Worm (Caenorhabditis elegans) whole organism, L1 larva: ENCODE results near the gene vamp-7.
A peak's percentile ranks its signal among the peaks of the same experiment; 100 is the strongest.

ENCODE experiments used
- C04F5.9 ChIP-seq: sonication (generic microtip); optimal IDR thresholded peaks from 2 replicates; lab custom pipeline; 2016; ENCODE audit warnings: missing genetic modification characterization, missing compliant biosample characterization
- C16A3.4 ChIP-seq: fragments of 150-350 bp; optimal IDR thresholded peaks from 2 replicates; lab custom pipeline; 2014; ENCODE audit warnings: missing biosample characterization, missing genetic modification characterization
- C34B4.2 ChIP-seq: sonication (generic microtip); optimal IDR thresholded peaks from 2 replicates; lab custom pipeline; 2017; ENCODE audit warnings: mild to moderate bottlenecking, missing genetic modification characterization, missing compliant biosample characterization
- alr-1 ChIP-seq: fragments of 200-800 bp; sonication (Bioruptor generic); optimal IDR thresholded peaks from 2 replicates; lab custom pipeline; 2018; ENCODE audit warnings: borderline replicate concordance, mild to moderate bottlenecking, missing genetic modification characterization, missing compliant biosample characterization
- ceh-63 ChIP-seq: fragments of 200-800 bp; sonication (Bioruptor generic); optimal IDR thresholded peaks from 2 replicates; lab custom pipeline; 2018; ENCODE audit warnings: mild to moderate bottlenecking, missing genetic modification characterization, missing compliant biosample characterization
- ceh-82 ChIP-seq, 3 experiments: fragments of 150-350 bp in 1 of 3; sonication (generic microtip) in 2 of 3; optimal IDR thresholded peaks; 2 replicates each; lab custom pipeline; 2014 to 2017; ENCODE audit warnings: missing biosample characterization in 3 of 3, missing genetic modification characterization in 3 of 3
- ces-1 ChIP-seq: fragments of 150-350 bp; optimal IDR thresholded peaks from 2 replicates; lab custom pipeline; 2014; ENCODE audit warnings: missing biosample characterization, missing genetic modification reagents, missing genetic modification characterization
- dpl-1 ChIP-seq, 3 experiments: fragments of 150-350 bp in 2 of 3; sonication (generic microtip) in 1 of 3; optimal IDR thresholded peaks; 2 replicates each; lab custom pipeline; 2014 to 2017; ENCODE audit warnings: missing biosample characterization in 3 of 3, missing genetic modification characterization in 3 of 3, missing genetic modification reagents in 3 of 3
- dsc-1 ChIP-seq: sonication (generic microtip); optimal IDR thresholded peaks from 2 replicates; lab custom pipeline; 2016; ENCODE audit warnings: mild to moderate bottlenecking, missing genetic modification characterization, missing compliant biosample characterization
- efl-1 ChIP-seq, 4 experiments: fragments of 150-350 bp; optimal IDR thresholded peaks in 3 of 4; peaks in 1 of 4; 1 replicate in 1 of 4; 2 replicates in 3 of 4; lab custom pipeline; 2014; ENCODE audit warnings: missing biosample characterization in 2 of 4, missing genetic modification characterization in 2 of 4, missing genetic modification reagents in 2 of 4
- efl-3 ChIP-seq: fragments of 200-800 bp; sonication (Bioruptor generic); optimal IDR thresholded peaks from 2 replicates; lab custom pipeline; 2018; ENCODE audit warnings: mild to moderate bottlenecking, missing genetic modification characterization, missing compliant biosample characterization
- ets-5 ChIP-seq: fragments of 200-800 bp; sonication (Bioruptor generic); IDR thresholded peaks from 2 replicates; pipeline ENCODE4 v1.3.6; 2022; ENCODE audit warnings: missing genetic modification characterization, missing compliant biosample characterization
- fkh-10 ChIP-seq: sonication (generic microtip); optimal IDR thresholded peaks from 2 replicates; lab custom pipeline; 2017; ENCODE audit warnings: missing biosample characterization, missing genetic modification reagents, missing genetic modification characterization
- fkh-4 ChIP-seq: sonication (generic microtip); optimal IDR thresholded peaks from 2 replicates; lab custom pipeline; 2016; ENCODE audit warnings: missing compliant biosample characterization, missing genetic modification characterization, borderline replicate concordance
- fkh-8 ChIP-seq: sonication (generic microtip); optimal IDR thresholded peaks from 2 replicates; lab custom pipeline; 2016; ENCODE audit warnings: mild to moderate bottlenecking, missing genetic modification characterization, missing compliant biosample characterization
- fos-1 ChIP-seq: fragments of 150-350 bp; optimal IDR thresholded peaks from 2 replicates; lab custom pipeline; 2014; ENCODE audit warnings: missing biosample characterization, missing genetic modification characterization
- hlh-4 ChIP-seq: sonication (generic microtip); optimal IDR thresholded peaks from 2 replicates; lab custom pipeline; 2016; ENCODE audit warnings: mild to moderate bottlenecking, missing genetic modification characterization, missing compliant biosample characterization
- irx-1 ChIP-seq: sonication (generic microtip); optimal IDR thresholded peaks from 2 replicates; lab custom pipeline; 2016; ENCODE audit warnings: missing genetic modification characterization, missing compliant biosample characterization
- lin-35 ChIP-seq, 2 experiments: fragments of 150-350 bp; optimal IDR thresholded peaks; 2 replicates each; lab custom pipeline; 2014; ENCODE audit warnings: missing biosample characterization in 2 of 2, missing genetic modification characterization in 2 of 2, missing genetic modification reagents in 2 of 2
- lsy-2 ChIP-seq, 2 experiments: fragments of 150-350 bp; optimal IDR thresholded peaks; 2 replicates each; lab custom pipeline; 2014; ENCODE audit warnings: missing biosample characterization in 2 of 2, missing genetic modification characterization in 2 of 2
- mdl-1 ChIP-seq, 2 experiments: fragments of 150-350 bp; optimal IDR thresholded peaks; 2 replicates each; lab custom pipeline; 2014 to 2017; ENCODE audit warnings: missing biosample characterization in 2 of 2, missing genetic modification characterization in 2 of 2, inconsistent platforms in 1 of 2
- mef-2 ChIP-seq: fragments of 150-350 bp; optimal IDR thresholded peaks from 2 replicates; lab custom pipeline; 2014; ENCODE audit warnings: missing biosample characterization, missing genetic modification characterization
- mep-1 ChIP-seq: fragments of 150-350 bp; optimal IDR thresholded peaks from 2 replicates; lab custom pipeline; 2014; ENCODE audit warnings: missing biosample characterization, missing genetic modification characterization
- nhr-11 ChIP-seq: fragments of 150-350 bp; optimal IDR thresholded peaks from 2 replicates; lab custom pipeline; 2014; ENCODE audit warnings: missing biosample characterization, missing genetic modification characterization
- nhr-12 ChIP-seq: sonication (generic microtip); optimal IDR thresholded peaks from 2 replicates; lab custom pipeline; 2017; ENCODE audit warnings: missing biosample characterization, missing genetic modification characterization
- nhr-19 ChIP-seq: fragments of 200-800 bp; sonication (Bioruptor generic); conservative IDR thresholded peaks from 2 replicates; pipeline ENCODE4 v1.3.6; 2022; ENCODE audit warnings: missing genetic modification characterization, missing compliant biosample characterization
- nhr-20 ChIP-seq: sonication (generic microtip); optimal IDR thresholded peaks from 2 replicates; lab custom pipeline; 2016; ENCODE audit warnings: mild to moderate bottlenecking, missing genetic modification characterization, missing compliant biosample characterization
- nhr-28 ChIP-seq: fragments of 150-350 bp; optimal IDR thresholded peaks from 2 replicates; lab custom pipeline; 2014; ENCODE audit warnings: missing biosample characterization, missing genetic modification characterization
- nhr-47 ChIP-seq: sonication (generic microtip); optimal IDR thresholded peaks from 2 replicates; lab custom pipeline; 2016; ENCODE audit warnings: mild to moderate bottlenecking, missing genetic modification characterization, moderate library complexity, missing compliant biosample characterization
- nhr-77 ChIP-seq: fragments of 150-350 bp; optimal IDR thresholded peaks from 2 replicates; lab custom pipeline; 2014; ENCODE audit warnings: missing biosample characterization, missing genetic modification characterization
- nhr-84 ChIP-seq: sonication (generic microtip); optimal IDR thresholded peaks from 2 replicates; lab custom pipeline; 2017; ENCODE audit warnings: missing biosample characterization, missing genetic modification characterization
- nhr-85 ChIP-seq: sonication (generic microtip); peaks from one replicate; lab custom pipeline; 2016; ENCODE audit warnings: missing genetic modification characterization, inconsistent platforms, missing compliant biosample characterization
- nhr-90 ChIP-seq: sonication (generic microtip); optimal IDR thresholded peaks from 2 replicates; lab custom pipeline; 2016; ENCODE audit warnings: mild to moderate bottlenecking, missing genetic modification characterization, missing compliant biosample characterization; ENCODE audit not compliant: poor library complexity
- pqm-1 ChIP-seq: sonication (generic microtip); optimal IDR thresholded peaks from 3 replicates; lab custom pipeline; 2017; ENCODE audit warnings: missing biosample characterization, missing genetic modification characterization
- rnt-1 ChIP-seq: sonication (generic microtip); optimal IDR thresholded peaks from 2 replicates; lab custom pipeline; 2016; ENCODE audit warnings: mild to moderate bottlenecking, missing genetic modification characterization, moderate library complexity, missing compliant biosample characterization
- skn-1 ChIP-seq: fragments of 150-350 bp; optimal IDR thresholded peaks from 2 replicates; lab custom pipeline; 2014; ENCODE audit warnings: missing biosample characterization, missing genetic modification characterization
- snu-23 ChIP-seq: sonication (generic microtip); optimal IDR thresholded peaks from 2 replicates; lab custom pipeline; 2016; ENCODE audit warnings: missing genetic modification characterization, missing compliant biosample characterization
- sox-4 ChIP-seq: sonication (generic microtip); optimal IDR thresholded peaks from 2 replicates; lab custom pipeline; 2016; ENCODE audit warnings: missing genetic modification characterization, missing compliant biosample characterization
- sup-37 ChIP-seq: fragments of 200-800 bp; sonication (Bioruptor generic); optimal IDR thresholded peaks from 2 replicates; lab custom pipeline; 2018; ENCODE audit warnings: mild to moderate bottlenecking, missing genetic modification characterization, missing compliant biosample characterization
- swsn-7 ChIP-seq: sonication (generic microtip); optimal IDR thresholded peaks from 2 replicates; lab custom pipeline; 2016; ENCODE audit warnings: missing genetic modification characterization, missing compliant biosample characterization
- tbx-2 ChIP-seq: sonication (generic microtip); optimal IDR thresholded peaks from 2 replicates; lab custom pipeline; 2016; ENCODE audit warnings: missing genetic modification characterization, missing compliant biosample characterization
- xbp-1 ChIP-seq: sonication (generic microtip); optimal IDR thresholded peaks from 2 replicates; lab custom pipeline; 2016; ENCODE audit warnings: missing genetic modification characterization, missing compliant biosample characterization
- zip-4 ChIP-seq: fragments of 200-800 bp; sonication (Bioruptor generic); optimal IDR thresholded peaks from 2 replicates; lab custom pipeline; 2018; ENCODE audit warnings: mild to moderate bottlenecking, missing genetic modification characterization, moderate library complexity, missing compliant biosample characterization
- ztf-11 ChIP-seq, 2 experiments: sonication (generic microtip); optimal IDR thresholded peaks; 2 replicates each; lab custom pipeline; 2016 to 2017; ENCODE audit warnings: missing genetic modification characterization in 2 of 2, missing biosample characterization in 1 of 2, missing compliant biosample characterization in 1 of 2

vamp-7 gene

ce11 chrIV:2639666-2640273 is 31.9 kb downstream of the vamp-7 start:
- peak; percentile 8 for TF ChIP-seq zip-4
- TF ChIP-seq efl-3 (GFP tag; lab: Kevin White, UChicago) = no peak
- peak; percentile 61 for TF ChIP-seq nhr-47
- no peak for TF ChIP-seq ztf-11 (tag; optimal IDR thresholded peaks at IDR 0.05; lab: Kevin White, UChicago)
- no peak for TF ChIP-seq ceh-63 (GFP tag; lab: Kevin White, UChicago)
- TF ChIP-seq sup-37 (GFP tag; lab: Kevin White, UChicago) = no peak
- TF ChIP-seq ets-5 (GFP tag; lab: Robert Waterston, UW) = no peak
- no peak for TF ChIP-seq nhr-28
- TF ChIP-seq pqm-1 (tag; lab: Kevin White, UChicago) = no peak
- TF ChIP-seq xbp-1 (tag; lab: Kevin White, UChicago) = peak; percentile 21
- TF ChIP-seq ces-1 (GFP tag; lab: Kevin White, UChicago) = no peak
- TF ChIP-seq alr-1 (tag; lab: Kevin White, UChicago) = no peak
- TF ChIP-seq nhr-11 (tag; lab: Kevin White, UChicago) = no peak
- peak; percentile 13 for TF ChIP-seq mep-1 (tag; lab: Kevin White, UChicago)
- TF ChIP-seq nhr-85 (tag; lab: Kevin White, UChicago) = no peak
- peak; percentile 43 for TF ChIP-seq swsn-7 (tag; lab: Kevin White, UChicago)
- peak; percentile 19 for TF ChIP-seq nhr-20
- TF ChIP-seq nhr-12 (tag; lab: Kevin White, UChicago) = no peak
- TF ChIP-seq hlh-4 = no peak
- TF ChIP-seq rnt-1 (tag; lab: Kevin White, UChicago) = peak; percentile 40
- TF ChIP-seq lsy-2 (tag; optimal IDR thresholded peaks at IDR 0.05; lab: Kevin White, UChicago) = peak; percentile 12 to 41
- TF ChIP-seq C04F5.9 = no peak
- no peak for TF ChIP-seq C34B4.2
- TF ChIP-seq fkh-8 = no peak
- TF ChIP-seq sox-4 (tag; lab: Kevin White, UChicago) = no peak
- peak; percentile 16 to 32 (median 31) for TF ChIP-seq dpl-1 (GFP tag; optimal IDR thresholded peaks at IDR 0.05; lab: Kevin White, UChicago)
- TF ChIP-seq snu-23 = peak; percentile 41
- peak; percentile 29 for TF ChIP-seq skn-1 (tag; lab: Kevin White, UChicago)
- peak; percentile 24 for TF ChIP-seq tbx-2 (tag; lab: Kevin White, UChicago)
- TF ChIP-seq mef-2 (tag; lab: Kevin White, UChicago) = no peak
- TF ChIP-seq dsc-1 (tag; lab: Kevin White, UChicago) = peak; percentile 59
- peak in 1 of 2 experiments; percentile 8 for TF ChIP-seq mdl-1 (tag; optimal IDR thresholded peaks at IDR 0.05; lab: Kevin White, UChicago)
- peak in 1 of 2 experiments; percentile 56 for TF ChIP-seq lin-35 (GFP tag; optimal IDR thresholded peaks at IDR 0.05; lab: Kevin White, UChicago)
- no peak for TF ChIP-seq fkh-10 (GFP tag; lab: Kevin White, UChicago)
- peak; percentile 2 for TF ChIP-seq C16A3.4 (tag; lab: Kevin White, UChicago)
- no peak for TF ChIP-seq fos-1 (tag; lab: Kevin White, UChicago)
- peak in 1 of 2 experiments; percentile 42 for TF ChIP-seq efl-1 (optimal IDR thresholded peaks at IDR 0.05; lab: Kevin White, UChicago)
- TF ChIP-seq efl-1 (GFP tag; optimal IDR thresholded peaks at IDR 0.05 in 1 of 2; lab: Kevin White, UChicago) = peak; percentile 46 to 93
- no peak for TF ChIP-seq nhr-84 (tag; lab: Kevin White, UChicago)
- TF ChIP-seq fkh-4 = no peak
- TF ChIP-seq ceh-82 (tag; optimal IDR thresholded peaks at IDR 0.05; lab: Kevin White, UChicago) = no peak
- TF ChIP-seq nhr-19 = peak; percentile 50
- TF ChIP-seq nhr-90 = peak; percentile 36
- no peak for TF ChIP-seq nhr-77 (tag; lab: Kevin White, UChicago)
- TF ChIP-seq irx-1 (tag; lab: Kevin White, UChicago) = no peak
